Worm (Caenorhabditis elegans) whole organism, L4/young adult: Measurements from ENCODE around the gene F26F2.7.

Experiments used
- dao-5 ChIP-seq: sonication (generic microtip); optimal IDR thresholded peaks from 2 replicates; lab custom pipeline; 2016; ENCODE audit warnings: missing genotype, missing genetic modification characterization, moderate library complexity, missing compliant biosample characterization
- him-1 ChIP-seq: sonication (generic microtip); optimal IDR thresholded peaks from 2 replicates; lab custom pipeline; 2016; ENCODE audit warnings: missing genotype, missing genetic modification reagents, missing genetic modification characterization, missing compliant biosample characterization

ce11 chrV:20539055-20539454 lies 41.7 kb upstream of the F26F2.7 start, which contains the start of gene Y38H6C.16:
- TF ChIP-seq him-1 (tag; lab: Kevin White, UChicago) (no peak), dao-5 (no peak)
